Fruit fly (Drosophila melanogaster) whole organism, adult: Measurements from ENCODE around the gene CG14926.

ENCODE experiments used
- CG12768 ChIP-seq: fragments of 200-800 bp; sonication (Bioruptor generic); optimal IDR thresholded peaks from 2 replicates; lab custom pipeline; 2017; ENCODE audit warnings: missing biosample characterization, missing genetic modification characterization, mild to moderate bottlenecking, moderate library complexity, missing genetic modification reagents
- CG5204 ChIP-seq: fragments of 200-800 bp; sonication (Bioruptor generic); optimal IDR thresholded peaks from 2 replicates; lab custom pipeline; 2016; ENCODE audit warnings: missing biosample characterization, missing genetic modification characterization
- Crg-1 ChIP-seq: fragments of 200-800 bp; sonication (Bioruptor generic); optimal IDR thresholded peaks from 2 replicates; lab custom pipeline; 2016; ENCODE audit warnings: missing biosample characterization, missing genetic modification characterization
- bab1 ChIP-seq: fragments of 200-800 bp; sonication (Bioruptor generic); optimal IDR thresholded peaks from 3 replicates; lab custom pipeline; 2019; ENCODE audit warnings: missing biosample characterization, mild to moderate bottlenecking, missing genetic modification characterization, moderate library complexity
- ovo ChIP-seq: fragments of 200-800 bp; sonication (Bioruptor generic); optimal IDR thresholded peaks from 2 replicates; lab custom pipeline; 2016; ENCODE audit warnings: missing biosample characterization, missing genetic modification characterization
- toe ChIP-seq: fragments of 200-800 bp; sonication (Bioruptor generic); optimal IDR thresholded peaks from 2 replicates; lab custom pipeline; 2016; ENCODE audit warnings: missing biosample characterization, missing genetic modification characterization

The CG14926 gene

dm6 chr2L:11296483-11296882, 46.6 kb downstream of the CG14926 start:
- TF ChIP-seq toe (GFP tag; lab: Kevin White, UChicago) (no peak), CG5204 (no peak), CG12768 (GFP tag; lab: Kevin White, UChicago) (no peak), Crg-1 (no peak)

- TF ChIP-seq bab1 (GFP tag; lab: Kevin White, UChicago): no peak
- no peak for TF ChIP-seq ovo
These were observed 47.4 kb downstream of the CG14926 start for dm6 chr2L:11295762-11296161.
